Fruit fly (Drosophila melanogaster) whole organism, embryonic: ENCODE data around the gene CG13117.

Experiments used
- CG10267 ChIP-seq: fragments of 200-800 bp; sonication (Bioruptor generic); optimal IDR thresholded peaks from 2 replicates; lab custom pipeline; 2018; ENCODE audit warnings: missing biosample characterization, mild to moderate bottlenecking, missing genetic modification characterization, moderate library complexity
- CG10565 ChIP-seq: fragments of 200-800 bp; sonication (Bioruptor generic); optimal IDR thresholded peaks from 3 replicates; lab custom pipeline; 2016; ENCODE audit warnings: missing biosample characterization, mild to moderate bottlenecking, missing genetic modification characterization
- CG11723 ChIP-seq: fragments of 200-800 bp; sonication (Bioruptor generic); optimal IDR thresholded peaks from 2 replicates; lab custom pipeline; 2017; ENCODE audit warnings: missing biosample characterization, mild to moderate bottlenecking, missing genetic modification characterization
- CG12071 ChIP-seq: fragments of 200-800 bp; sonication (Bioruptor generic); optimal IDR thresholded peaks from 3 replicates; lab custom pipeline; 2018; ENCODE audit warnings: missing biosample characterization, mild to moderate bottlenecking, missing genetic modification characterization
- CG12236 ChIP-seq: fragments of 200-800 bp; sonication (Bioruptor generic); optimal IDR thresholded peaks from 2 replicates; lab custom pipeline; 2016; ENCODE audit warnings: missing biosample characterization, missing genetic modification characterization
- CG12769 ChIP-seq: fragments of 200-800 bp; sonication (Bioruptor generic); optimal IDR thresholded peaks from 2 replicates; lab custom pipeline; 2019; ENCODE audit warnings: missing biosample characterization, mild to moderate bottlenecking, missing genetic modification characterization, moderate library complexity
- CG13123 ChIP-seq: fragments of 200-800 bp; sonication (Bioruptor generic); optimal IDR thresholded peaks from 2 replicates; lab custom pipeline; 2016; ENCODE audit warnings: missing biosample characterization, missing genetic modification characterization
- CG13624 ChIP-seq: fragments of 200-800 bp; sonication (Bioruptor generic); optimal IDR thresholded peaks from 2 replicates; lab custom pipeline; 2016; ENCODE audit warnings: missing biosample characterization, missing genetic modification characterization
- CG15696 ChIP-seq: fragments of 200-800 bp; sonication (Bioruptor generic); optimal IDR thresholded peaks from 2 replicates; lab custom pipeline; 2019; ENCODE audit warnings: missing biosample characterization, mild to moderate bottlenecking, missing genetic modification characterization, moderate library complexity
- CG17361 ChIP-seq: fragments of 200-800 bp; sonication (Bioruptor generic); IDR thresholded peaks from 3 replicates; pipeline ENCODE4 v1.3.6; 2022; ENCODE audit warnings: missing biosample characterization, missing genetic modification characterization
- CG17385 ChIP-seq: fragments of 200-800 bp; sonication (Bioruptor generic); optimal IDR thresholded peaks from 3 replicates; lab custom pipeline; 2018; ENCODE audit warnings: missing biosample characterization, mild to moderate bottlenecking, missing genetic modification characterization
- CG17568 ChIP-seq: fragments of 200-800 bp; sonication (Bioruptor generic); optimal IDR thresholded peaks from 2 replicates; lab custom pipeline; 2018; ENCODE audit warnings: missing biosample characterization, mild to moderate bottlenecking, missing genetic modification characterization, moderate library complexity
- CG17829 ChIP-seq: fragments of 200-800 bp; optimal IDR thresholded peaks from 2 replicates; lab custom pipeline; 2019; ENCODE audit warnings: missing biosample characterization, mild to moderate bottlenecking, missing genetic modification characterization, moderate library complexity
- CG17912 ChIP-seq: fragments of 200-800 bp; sonication (Bioruptor generic); optimal IDR thresholded peaks from 2 replicates; lab custom pipeline; 2018; ENCODE audit warnings: missing biosample characterization, mild to moderate bottlenecking, missing genetic modification characterization
- CG1792 ChIP-seq: fragments of 200-800 bp; sonication (Bioruptor generic); optimal IDR thresholded peaks from 2 replicates; lab custom pipeline; 2016; ENCODE audit warnings: missing biosample characterization, missing genetic modification characterization
- CG18011 ChIP-seq: fragments of 200-800 bp; sonication (Bioruptor generic); optimal IDR thresholded peaks from 2 replicates; lab custom pipeline; 2017; ENCODE audit warnings: missing biosample characterization, missing genetic modification characterization, mild to moderate bottlenecking, moderate library complexity, missing genotype
- CG3847 ChIP-seq: fragments of 200-800 bp; sonication (Bioruptor generic); IDR thresholded peaks from 2 replicates; pipeline ENCODE4 v1.3.6; 2022; ENCODE audit warnings: missing biosample characterization, missing genetic modification characterization
- CG6654 ChIP-seq: fragments of 200-800 bp; sonication (Bioruptor generic); optimal IDR thresholded peaks from 2 replicates; lab custom pipeline; 2017; ENCODE audit warnings: missing biosample characterization, mild to moderate bottlenecking, missing genetic modification characterization
- CG6689 ChIP-seq: fragments of 200-800 bp; sonication (Bioruptor generic); IDR thresholded peaks from 2 replicates; pipeline ENCODE4 v1.3.6; 2022; ENCODE audit warnings: missing biosample characterization, missing genetic modification characterization
- CG7271 ChIP-seq: fragments of 200-800 bp; sonication (Bioruptor generic); optimal IDR thresholded peaks from 2 replicates; lab custom pipeline; 2018; ENCODE audit warnings: missing biosample characterization, mild to moderate bottlenecking, missing genetic modification characterization, moderate library complexity
- CG7839 ChIP-seq: fragments of 200-800 bp; sonication (Bioruptor generic); optimal IDR thresholded peaks from 3 replicates; lab custom pipeline; 2018; ENCODE audit warnings: missing biosample characterization, mild to moderate bottlenecking, missing genetic modification characterization, moderate library complexity
- CG8290 ChIP-seq, 3 experiments: fragments of 200-800 bp; sonication (Bioruptor generic); optimal IDR thresholded peaks; 2 replicates each; lab custom pipeline; 2016 to 2019; ENCODE audit warnings: missing biosample characterization in 3 of 3, missing genetic modification characterization in 3 of 3, mild to moderate bottlenecking in 2 of 3, moderate library complexity in 1 of 3
- CG8359 ChIP-seq: fragments of 200-800 bp; sonication (Bioruptor generic); optimal IDR thresholded peaks from 2 replicates; lab custom pipeline; 2017; ENCODE audit warnings: missing biosample characterization, mild to moderate bottlenecking, missing genetic modification characterization, borderline replicate concordance
- Chrac-16 ChIP-seq: fragments of 200-800 bp; sonication (Bioruptor generic); optimal IDR thresholded peaks from 3 replicates; lab custom pipeline; 2016; ENCODE audit warnings: missing biosample characterization, missing genetic modification characterization
- D ChIP-seq, 2 experiments: fragments of 200-800 bp in 1 of 2; fragments of >200 bp in 1 of 2; sonication (Bioruptor generic) in 1 of 2; optimal IDR thresholded peaks; 2 replicates in 1 of 2; 3 replicates in 1 of 2; lab custom pipeline; 2017; ENCODE audit warnings: mild to moderate bottlenecking in 1 of 2, missing biosample characterization in 1 of 2, missing genetic modification characterization in 1 of 2, missing genetic modification reagents in 1 of 2
- D19B ChIP-seq: fragments of 200-800 bp; sonication (Bioruptor generic); optimal IDR thresholded peaks from 2 replicates; lab custom pipeline; 2017; ENCODE audit warnings: missing biosample characterization, mild to moderate bottlenecking, missing genetic modification characterization
- ERR ChIP-seq: fragments of 200-800 bp; sonication (Bioruptor generic); optimal IDR thresholded peaks from 2 replicates; lab custom pipeline; 2016; ENCODE audit warnings: missing biosample characterization, missing genetic modification characterization
- Hr3 ChIP-seq: fragments of 200-800 bp; sonication (Bioruptor generic); optimal IDR thresholded peaks from 3 replicates; lab custom pipeline; 2016; ENCODE audit warnings: missing biosample characterization, missing genetic modification characterization
- Med ChIP-seq: fragments of 200-800 bp; sonication (Bioruptor generic); peaks from one replicate; lab custom pipeline; 2016; ENCODE audit warnings: missing biosample characterization, missing genetic modification characterization, mild to moderate bottlenecking, inconsistent platforms, moderate library complexity
- Myb ChIP-seq: fragments of 200-800 bp; sonication (Bioruptor generic); optimal IDR thresholded peaks from 2 replicates; lab custom pipeline; 2016; ENCODE audit warnings: missing biosample characterization, missing genetic modification characterization
- Neu2 ChIP-seq: fragments of 200-800 bp; sonication (Bioruptor generic); optimal IDR thresholded peaks from 3 replicates; lab custom pipeline; 2016; ENCODE audit warnings: missing biosample characterization, missing genetic modification characterization, borderline replicate concordance
- Sry-δ ChIP-seq: fragments of 200-800 bp; sonication (Bioruptor generic); optimal IDR thresholded peaks from 2 replicates; lab custom pipeline; 2016; ENCODE audit warnings: missing biosample characterization, missing genetic modification characterization
- br ChIP-seq: fragments of >200 bp; optimal IDR thresholded peaks from 2 replicates; lab custom pipeline; 2017
- cg ChIP-seq: fragments of 200-800 bp; sonication (Bioruptor generic); optimal IDR thresholded peaks from 3 replicates; lab custom pipeline; 2019; ENCODE audit warnings: missing biosample characterization, mild to moderate bottlenecking, missing genetic modification characterization, moderate library complexity
- chif ChIP-seq, 2 experiments: fragments of 200-800 bp; sonication (Bioruptor generic); optimal IDR thresholded peaks; 3 replicates each; lab custom pipeline; 2016; ENCODE audit warnings: missing biosample characterization in 2 of 2, missing genetic modification characterization in 2 of 2
- disco-r ChIP-seq: fragments of 200-800 bp; sonication (Bioruptor generic); optimal IDR thresholded peaks from 2 replicates; lab custom pipeline; 2016; ENCODE audit warnings: missing biosample characterization, missing genetic modification characterization
- emc ChIP-seq: fragments of 200-800 bp; sonication (Bioruptor generic); optimal IDR thresholded peaks from 2 replicates; lab custom pipeline; 2016; ENCODE audit warnings: missing biosample characterization, missing genetic modification characterization
- en ChIP-seq: fragments of 200-800 bp; sonication (Bioruptor generic); optimal IDR thresholded peaks from 2 replicates; lab custom pipeline; 2016; ENCODE audit warnings: missing biosample characterization, missing genetic modification characterization
- gcm2 ChIP-seq: fragments of 200-800 bp; sonication (Bioruptor generic); optimal IDR thresholded peaks from 2 replicates; lab custom pipeline; 2016; ENCODE audit warnings: missing biosample characterization, missing genetic modification characterization
- gsb-n ChIP-seq: fragments of 200-800 bp; sonication (Bioruptor generic); optimal IDR thresholded peaks from 3 replicates; lab custom pipeline; 2018; ENCODE audit warnings: missing biosample characterization, mild to moderate bottlenecking, missing genetic modification characterization
- hkb ChIP-seq, 2 experiments: fragments of 200-800 bp in 1 of 2; fragments of >200 bp in 1 of 2; sonication (Bioruptor generic) in 1 of 2; IDR thresholded peaks in 1 of 2; optimal IDR thresholded peaks in 1 of 2; 2 replicates each; pipeline versions ENCODE4 v1.3.6 to Lab custom; 2017 to 2022; ENCODE audit warnings: missing biosample characterization in 1 of 2, missing genetic modification characterization in 1 of 2
- ind ChIP-seq: fragments of 200-800 bp; sonication (Bioruptor generic); optimal IDR thresholded peaks from 3 replicates; lab custom pipeline; 2016; ENCODE audit warnings: missing biosample characterization, missing genetic modification characterization
- insv ChIP-seq, 2 experiments: fragments of 200-800 bp; sonication (Bioruptor generic); optimal IDR thresholded peaks; 3 replicates each; lab custom pipeline; 2016 to 2018; ENCODE audit warnings: missing biosample characterization in 2 of 2, missing genetic modification characterization in 2 of 2
- lbe ChIP-seq: fragments of 200-800 bp; sonication (Bioruptor generic); optimal IDR thresholded peaks from 2 replicates; lab custom pipeline; 2016; ENCODE audit warnings: missing biosample characterization, mild to moderate bottlenecking, missing genetic modification characterization
- rib ChIP-seq: fragments of 200-800 bp; sonication (Bioruptor generic); IDR thresholded peaks from 2 replicates; pipeline ENCODE4 v1.3.6; 2022; ENCODE audit warnings: missing biosample characterization, missing genetic modification characterization
- sob ChIP-seq: fragments of 200-800 bp; sonication (Bioruptor generic); IDR thresholded peaks from 2 replicates; pipeline ENCODE4 v1.3.6; 2022; ENCODE audit warnings: missing biosample characterization, missing genetic modification characterization
- vfl ChIP-seq: fragments of 200-800 bp; sonication (Bioruptor generic); optimal IDR thresholded peaks from 2 replicates; lab custom pipeline; 2016; ENCODE audit warnings: missing biosample characterization, missing genetic modification characterization

Gene CG13117

DNA sequence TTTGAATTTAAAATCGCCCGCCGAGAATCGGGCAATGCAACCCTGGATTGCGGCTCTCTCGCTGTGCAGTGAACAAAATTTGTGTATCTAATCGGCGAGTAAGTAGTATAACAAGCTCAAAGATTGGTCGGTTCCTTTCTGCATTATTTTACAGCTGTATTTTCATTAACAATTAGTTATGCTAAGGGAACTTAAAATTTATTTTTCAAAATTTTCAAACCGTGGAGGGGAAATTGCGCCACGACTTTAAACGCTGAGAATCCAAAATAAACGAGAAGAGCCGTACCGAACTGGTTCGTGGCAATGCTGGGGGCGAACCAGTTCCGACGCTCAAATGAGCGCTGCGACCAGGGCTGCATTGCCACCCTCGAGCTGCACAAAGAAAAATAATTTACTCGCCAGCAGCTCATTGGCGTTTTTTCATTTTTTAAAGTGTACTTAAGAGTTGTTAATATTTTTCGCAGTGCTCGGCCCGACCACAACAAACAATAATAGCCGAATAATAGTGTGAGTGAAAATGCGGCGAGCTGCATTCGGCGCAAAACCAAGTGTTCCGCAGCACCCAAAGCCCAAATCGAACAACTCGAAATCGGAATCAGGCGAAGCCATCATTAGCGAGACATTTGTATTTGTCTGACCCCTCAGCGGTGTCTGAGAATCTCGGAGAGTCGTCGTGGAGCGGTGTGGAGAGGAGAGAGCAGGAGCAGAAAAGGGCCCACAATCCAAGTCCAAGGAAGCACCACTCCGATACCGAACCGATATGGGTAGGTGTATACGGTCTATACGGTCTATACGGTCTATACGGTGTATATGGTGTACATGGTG, 21.8 kb downstream of the CG13117 start, which contains the start of gene zf30C (continued):
- TF ChIP-seq CG12769 (tag; lab: Kevin White, UChicago): peak; percentile 81
- peak; percentile 85 for TF ChIP-seq vfl
- TF ChIP-seq Myb (GFP tag; lab: Kevin White, UChicago): peak; percentile 83
- TF ChIP-seq CG1792 (GFP tag; lab: Kevin White, UChicago): peak; percentile 85
- TF ChIP-seq CG8290 (GFP tag; optimal IDR thresholded peaks at IDR 0.05; lab: Kevin White, UChicago): peak; percentile 17
- TF ChIP-seq CG8290 (tag; optimal IDR thresholded peaks at IDR 0.05; lab: Kevin White, UChicago): peak in 1 of 2 experiments; percentile 74
- peak; percentile 62 for TF ChIP-seq disco-r
- TF ChIP-seq Med (GFP tag; lab: Kevin White, UChicago): peak; percentile 99
- TF ChIP-seq CG12236 (GFP tag; lab: Kevin White, UChicago): peak; percentile 60
- peak; percentile 90 for TF ChIP-seq Chrac-16
- peak; percentile 86 for TF ChIP-seq CG3847 (GFP tag; lab: Robert Waterston, UW)
- TF ChIP-seq CG17829 (tag; lab: Kevin White, UChicago): peak; percentile 82
- peak; percentile 61 for TF ChIP-seq CG12071 (GFP tag; lab: Kevin White, UChicago)
- peak; percentile 65 for TF ChIP-seq CG15696 (tag; lab: Kevin White, UChicago)
- TF ChIP-seq CG10267 (tag; lab: Kevin White, UChicago): peak; percentile 70
- TF ChIP-seq CG7271 (tag; lab: Kevin White, UChicago): no peak
- no peak for TF ChIP-seq br (lab: Kevin White, UChicago)
- peak; percentile 39 for TF ChIP-seq CG6654
- TF ChIP-seq CG17361 (GFP tag; lab: Robert Waterston, UW): peak; percentile 77
- TF ChIP-seq CG6689 (GFP tag; lab: Robert Waterston, UW): peak; percentile 73
- TF ChIP-seq lbe: peak; percentile 73
- peak; percentile 7 for TF ChIP-seq D (optimal IDR thresholded peaks at IDR 0.05; lab: Kevin White, UChicago)
- peak; percentile 72 for TF ChIP-seq D (GFP tag; optimal IDR thresholded peaks at IDR 0.05; lab: Kevin White, UChicago)
- TF ChIP-seq CG11723 (GFP tag; lab: Kevin White, UChicago): peak; percentile 78
- peak; percentile 82 for TF ChIP-seq CG18011 (GFP tag; lab: Kevin White, UChicago)
- peak in 1 of 2 experiments; percentile 56 for TF ChIP-seq insv (GFP tag; optimal IDR thresholded peaks at IDR 0.05; lab: Kevin White, UChicago)
- TF ChIP-seq CG13624: peak; percentile 90
- peak; percentile 85 for TF ChIP-seq emc (GFP tag; lab: Kevin White, UChicago)
- peak; percentile 38 for TF ChIP-seq CG8359
- peak; percentile 61 for TF ChIP-seq D19B
- peak; percentile 78 for TF ChIP-seq CG13123 (GFP tag; lab: Kevin White, UChicago)
- TF ChIP-seq gsb-n (tag; lab: Kevin White, UChicago): peak; percentile 58
- peak; percentile 73 for TF ChIP-seq CG17385 (GFP tag; lab: Kevin White, UChicago)
- TF ChIP-seq CG17912 (GFP tag; lab: Kevin White, UChicago): no peak
- TF ChIP-seq Neu2 (GFP tag; lab: Kevin White, UChicago): peak; percentile 74
- TF ChIP-seq ind: peak; percentile 93
- TF ChIP-seq CG17568 (GFP tag; lab: Kevin White, UChicago): no peak
- peak; percentile 79 for TF ChIP-seq ERR
- peak; percentile 88 for TF ChIP-seq sob (GFP tag; lab: Robert Waterston, UW)
- TF ChIP-seq rib (GFP tag; lab: Robert Waterston, UW): peak; percentile 47
- peak; percentile 74 for TF ChIP-seq hkb (optimal IDR thresholded peaks at IDR 0.05; lab: Kevin White, UChicago)
- TF ChIP-seq hkb (GFP tag; IDR thresholded peaks at IDR 0.05; lab: Robert Waterston, UW): peak; percentile 65
- peak; percentile 62 for TF ChIP-seq gcm2 (GFP tag; lab: Kevin White, UChicago)
- TF ChIP-seq cg: peak; percentile 31
- peak; percentile 76 for TF ChIP-seq CG7839
- TF ChIP-seq en (GFP tag; lab: Kevin White, UChicago): peak; percentile 74
- TF ChIP-seq Sry-δ (GFP tag; lab: Kevin White, UChicago): peak; percentile 75
- TF ChIP-seq chif (GFP tag; optimal IDR thresholded peaks at IDR 0.05; lab: Kevin White, UChicago): peak; percentile 80 to 89
- TF ChIP-seq Hr3 (GFP tag; lab: Kevin White, UChicago): peak; percentile 85
- no peak for TF ChIP-seq CG10565 (GFP tag; lab: Kevin White, UChicago)
